Worm (Caenorhabditis elegans): ENCODE results near the gene srv-8.

DNA sequence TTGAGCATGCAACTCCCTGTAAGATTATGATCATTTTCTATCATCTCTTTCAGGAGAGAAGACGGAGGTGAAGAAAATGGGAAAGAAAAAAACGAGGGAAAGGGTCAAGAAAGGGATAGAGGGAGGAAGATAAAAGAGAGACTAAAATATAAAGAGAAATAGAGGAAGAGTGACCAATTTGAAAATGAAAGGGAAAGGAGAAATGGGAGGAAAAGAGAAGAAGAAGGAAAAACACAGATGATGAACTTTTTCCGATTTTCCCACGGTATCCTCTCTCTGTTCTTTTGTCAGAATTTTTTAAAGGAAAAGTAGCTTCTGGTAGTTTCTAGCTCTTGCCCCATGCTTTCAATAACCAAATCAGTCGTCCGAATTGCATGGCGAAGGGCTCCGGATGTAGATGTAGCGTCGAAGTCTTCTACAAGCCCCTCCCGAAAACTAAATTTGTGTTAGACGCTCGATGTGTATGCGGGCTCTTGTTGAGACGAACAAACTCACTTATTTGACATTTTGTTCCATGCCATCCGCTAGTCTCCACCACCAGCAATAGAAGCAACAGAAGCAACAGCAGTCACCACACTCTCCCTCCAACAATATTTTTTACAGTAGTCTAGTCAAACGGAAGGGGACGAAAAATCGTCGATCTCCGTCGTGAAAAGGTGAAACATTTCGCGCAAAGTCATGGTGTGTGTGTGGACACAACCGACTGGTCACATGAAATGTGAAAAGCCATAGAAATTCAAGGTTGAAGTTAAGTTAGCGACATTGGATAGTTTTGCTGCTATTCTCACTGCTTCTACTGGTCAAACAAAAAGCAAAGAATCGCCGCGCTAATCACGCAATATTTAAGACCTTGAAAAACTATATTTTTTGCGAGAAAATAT, 28.9 kb downstream of the srv-8 start, which contains the start of gene somi-1:
- TF ChIP-seq him-1 (tag; optimal IDR thresholded peaks at IDR 0.05) = peak; percentile 8
- TF ChIP-seq dao-5 (tag; optimal IDR thresholded peaks at IDR 0.05) = no peak
- TF ChIP-seq W03F9.2 (tag; optimal IDR thresholded peaks at IDR 0.05) = no peak
